Worm (Caenorhabditis elegans) whole organism, young adult: Measurements from ENCODE around the gene slc-36.1.

Source experiments
- B0019.2 ChIP-seq: fragments of 200-800 bp; sonication (Bioruptor generic); conservative IDR thresholded peaks from 2 replicates; pipeline ENCODE4 v1.3.6; 2022; ENCODE audit warnings: missing genetic modification reagents, missing genetic modification characterization, missing compliant biosample characterization
- B0035.1 ChIP-seq: sonication (generic microtip); optimal IDR thresholded peaks from 2 replicates; lab custom pipeline; 2016; ENCODE audit warnings: missing genetic modification characterization, mild to moderate bottlenecking, missing compliant biosample characterization, missing genotype, missing genetic modification reagents
- B0261.1 ChIP-seq: sonication (generic microtip); optimal IDR thresholded peaks from 2 replicates; lab custom pipeline; 2016; ENCODE audit warnings: mild to moderate bottlenecking, missing genetic modification characterization, moderate library complexity, missing compliant biosample characterization
- B0336.3 ChIP-seq: fragments of 200-800 bp; sonication (Bioruptor generic); IDR thresholded peaks from 2 replicates; pipeline ENCODE4 v1.3.6; 2022; ENCODE audit warnings: missing genetic modification characterization, missing compliant biosample characterization
- C06A6.2 ChIP-seq: fragments of 200-800 bp; sonication (Bioruptor generic); conservative IDR thresholded peaks from 2 replicates; pipeline ENCODE4 v1.3.6; 2022; ENCODE audit warnings: missing genetic modification characterization, missing compliant biosample characterization
- D2030.7 ChIP-seq: fragments of 200-800 bp; sonication (Bioruptor generic); IDR thresholded peaks from 2 replicates; pipeline ENCODE4 v1.3.6; 2022; ENCODE audit warnings: missing genetic modification reagents, missing genetic modification characterization, missing compliant biosample characterization
- F23B12.7 ChIP-seq: sonication (generic microtip); optimal IDR thresholded peaks from 2 replicates; lab custom pipeline; 2017; ENCODE audit warnings: missing genetic modification characterization, mild to moderate bottlenecking, missing compliant biosample characterization, antibody characterized with exemption, moderate library complexity; ENCODE audit not compliant: insufficient read depth
- F49E8.2 ChIP-seq: sonication (generic microtip); optimal IDR thresholded peaks from 3 replicates; lab custom pipeline; 2017; ENCODE audit warnings: missing genetic modification characterization, mild to moderate bottlenecking, missing compliant biosample characterization, antibody characterized with exemption, moderate library complexity; ENCODE audit not compliant: insufficient read depth
- F57A8.1 ChIP-seq: fragments of 200-800 bp; sonication (Bioruptor generic); optimal IDR thresholded peaks from 2 replicates; lab custom pipeline; 2018; ENCODE audit warnings: mild to moderate bottlenecking, missing genetic modification characterization, moderate library complexity, missing compliant biosample characterization
- K11D2.4 ChIP-seq: fragments of 200-800 bp; sonication (Bioruptor generic); IDR thresholded peaks from 2 replicates; pipeline ENCODE4 v1.3.6; 2022; ENCODE audit warnings: missing genetic modification reagents, missing genetic modification characterization, missing compliant biosample characterization
- T07F8.4 ChIP-seq: sonication (generic microtip); optimal IDR thresholded peaks from 2 replicates; lab custom pipeline; 2016; ENCODE audit warnings: mild to moderate bottlenecking, missing genetic modification characterization, moderate library complexity, missing compliant biosample characterization
- Y79H2A.3 ChIP-seq: fragments of 200-800 bp; sonication (Bioruptor generic); conservative IDR thresholded peaks from 2 replicates; pipeline ENCODE4 v1.3.6; 2022; ENCODE audit warnings: missing genetic modification reagents, missing genetic modification characterization, missing compliant biosample characterization
- Y95B8A.8 ChIP-seq: fragments of 200-800 bp; sonication (Bioruptor generic); IDR thresholded peaks from 2 replicates; pipeline ENCODE4 v1.3.6; 2022; ENCODE audit warnings: missing genetic modification reagents, missing genetic modification characterization, missing compliant biosample characterization
- aptf-2 ChIP-seq: fragments of 200-800 bp; sonication (Bioruptor generic); conservative IDR thresholded peaks from 2 replicates; pipeline ENCODE4 v1.3.6; 2022; ENCODE audit warnings: missing genetic modification reagents, missing genetic modification characterization, missing compliant biosample characterization
- atf-7 ChIP-seq: sonication (generic microtip); optimal IDR thresholded peaks from 2 replicates; lab custom pipeline; 2017; ENCODE audit warnings: mild to moderate bottlenecking, missing genetic modification characterization, missing compliant biosample characterization
- attf-3 ChIP-seq: fragments of 200-800 bp; sonication (Bioruptor generic); conservative IDR thresholded peaks from 2 replicates; pipeline ENCODE4 v1.3.6; 2022; ENCODE audit warnings: missing genetic modification reagents, missing genetic modification characterization, missing compliant biosample characterization
- bed-1 ChIP-seq: fragments of 200-800 bp; sonication (Bioruptor generic); IDR thresholded peaks from 2 replicates; pipeline ENCODE4 v1.3.6; 2022; ENCODE audit warnings: missing genetic modification reagents, missing genetic modification characterization, missing compliant biosample characterization
- cebp-1 ChIP-seq, 2 experiments: fragments of 200-800 bp in 1 of 2; sonication (Bioruptor generic) in 1 of 2; sonication (generic microtip) in 1 of 2; IDR thresholded peaks in 1 of 2; optimal IDR thresholded peaks in 1 of 2; 2 replicates each; pipeline versions ENCODE4 v1.3.6 to Lab custom; 2017 to 2022; ENCODE audit warnings: missing compliant biosample characterization in 2 of 2, missing genetic modification characterization in 2 of 2, mild to moderate bottlenecking in 1 of 2, missing genetic modification reagents in 1 of 2, moderate library complexity in 1 of 2
- ceh-27 ChIP-seq: fragments of 200-800 bp; sonication (Bioruptor generic); optimal IDR thresholded peaks from 2 replicates; lab custom pipeline; 2018; ENCODE audit warnings: mild to moderate bottlenecking, missing genetic modification characterization, moderate library complexity, missing compliant biosample characterization
- efl-1 ChIP-seq: fragments of 150-350 bp; optimal IDR thresholded peaks from 2 replicates; lab custom pipeline; 2014; ENCODE audit warnings: missing biosample characterization, missing genetic modification reagents, missing genetic modification characterization
- ekl-4 ChIP-seq: fragments of 200-800 bp; sonication (Bioruptor generic); IDR thresholded peaks from 2 replicates; pipeline ENCODE4 v1.3.6; 2022; ENCODE audit warnings: missing genetic modification reagents, missing genetic modification characterization, missing compliant biosample characterization
- fkh-3 ChIP-seq: sonication (generic microtip); optimal IDR thresholded peaks from 2 replicates; lab custom pipeline; 2016; ENCODE audit warnings: mild to moderate bottlenecking, missing genetic modification characterization, missing compliant biosample characterization
- him-1 ChIP-seq: sonication (generic microtip); optimal IDR thresholded peaks from 2 replicates; lab custom pipeline; 2016; ENCODE audit warnings: missing genotype, missing genetic modification reagents, missing genetic modification characterization, missing compliant biosample characterization
- hlh-26 ChIP-seq: fragments of 200-800 bp; sonication (Bioruptor generic); conservative IDR thresholded peaks from 2 replicates; pipeline ENCODE4 v1.3.6; 2022; ENCODE audit warnings: missing genetic modification reagents, missing genetic modification characterization, missing compliant biosample characterization
- hsf-1 ChIP-seq: fragments of 200-800 bp; sonication (Bioruptor generic); IDR thresholded peaks from 2 replicates; pipeline ENCODE4 v1.3.6; 2022; ENCODE audit warnings: missing genetic modification reagents, missing genetic modification characterization, missing compliant biosample characterization
- lin-26 ChIP-seq: fragments of 200-800 bp; sonication (Bioruptor generic); IDR thresholded peaks from 2 replicates; pipeline ENCODE4 v1.3.6; 2022; ENCODE audit warnings: missing genetic modification reagents, missing genetic modification characterization, missing compliant biosample characterization
- lin-35 ChIP-seq, 3 experiments: fragments of 150-350 bp in 2 of 3; sonication (generic microtip) in 1 of 3; optimal IDR thresholded peaks; 2 replicates each; lab custom pipeline; 2014 to 2018; ENCODE audit warnings: missing biosample characterization in 3 of 3, missing genetic modification characterization in 3 of 3, missing genetic modification reagents in 3 of 3
- lin-40 ChIP-seq: sonication (generic microtip); optimal IDR thresholded peaks from 2 replicates; lab custom pipeline; 2016; ENCODE audit warnings: missing genetic modification characterization, mild to moderate bottlenecking, missing compliant biosample characterization, missing genotype, missing genetic modification reagents
- lsl-1 ChIP-seq: fragments of 200-800 bp; sonication (Bioruptor generic); optimal IDR thresholded peaks from 2 replicates; lab custom pipeline; 2018; ENCODE audit warnings: mild to moderate bottlenecking, missing genetic modification characterization, moderate library complexity, missing compliant biosample characterization
- lsy-27 ChIP-seq: sonication (generic microtip); optimal IDR thresholded peaks from 2 replicates; lab custom pipeline; 2017; ENCODE audit warnings: missing genetic modification characterization, mild to moderate bottlenecking, missing compliant biosample characterization, antibody characterized with exemption, missing genotype, borderline replicate concordance; ENCODE audit not compliant: insufficient read depth
- madf-8 ChIP-seq: fragments of 200-800 bp; sonication (Bioruptor generic); conservative IDR thresholded peaks from 2 replicates; pipeline ENCODE4 v1.3.6; 2022; ENCODE audit warnings: missing genetic modification reagents, missing genetic modification characterization, missing compliant biosample characterization
- nfyb-1 ChIP-seq: fragments of 200-800 bp; sonication (Bioruptor generic); IDR thresholded peaks from 2 replicates; pipeline ENCODE4 v1.3.6; 2022; ENCODE audit warnings: missing genetic modification reagents, missing genetic modification characterization, missing compliant biosample characterization
- nhr-120 ChIP-seq: fragments of 200-800 bp; sonication (Bioruptor generic); IDR thresholded peaks from 2 replicates; pipeline ENCODE4 v1.3.6; 2022; ENCODE audit warnings: missing genetic modification characterization, missing compliant biosample characterization
- nhr-27 ChIP-seq: fragments of 200-800 bp; sonication (Bioruptor generic); optimal IDR thresholded peaks from 2 replicates; lab custom pipeline; 2018; ENCODE audit warnings: mild to moderate bottlenecking, missing genetic modification characterization, moderate library complexity, missing compliant biosample characterization
- nhr-80 ChIP-seq: sonication (generic microtip); optimal IDR thresholded peaks from 2 replicates; lab custom pipeline; 2016; ENCODE audit warnings: missing genetic modification characterization, missing compliant biosample characterization
- pbrm-1 ChIP-seq: fragments of 200-800 bp; sonication (Bioruptor generic); IDR thresholded peaks from 2 replicates; pipeline ENCODE4 v1.3.6; 2022; ENCODE audit warnings: missing genetic modification reagents, missing genetic modification characterization, missing compliant biosample characterization
- rcor-1 ChIP-seq: fragments of 200-800 bp; sonication (Bioruptor generic); IDR thresholded peaks from 2 replicates; pipeline ENCODE4 v1.3.6; 2022; ENCODE audit warnings: missing genetic modification reagents, missing genetic modification characterization, missing compliant biosample characterization
- rec-8 ChIP-seq, 2 experiments: sonication (generic microtip); optimal IDR thresholded peaks; 2 replicates each; lab custom pipeline; 2016; ENCODE audit warnings: mild to moderate bottlenecking in 2 of 2, missing genetic modification characterization in 2 of 2, missing genetic modification reagents in 2 of 2, missing genotype in 2 of 2, missing biosample characterization in 1 of 2, missing compliant biosample characterization in 1 of 2, moderate library complexity in 1 of 2
- sdz-38 ChIP-seq: sonication (generic microtip); optimal IDR thresholded peaks from 2 replicates; lab custom pipeline; 2016; ENCODE audit warnings: missing genotype, missing genetic modification characterization, missing compliant biosample characterization
- snpc-1.1 ChIP-seq: sonication (generic microtip); optimal IDR thresholded peaks from 2 replicates; lab custom pipeline; 2017; ENCODE audit warnings: missing genetic modification characterization, mild to moderate bottlenecking, missing compliant biosample characterization, antibody characterized with exemption, moderate library complexity, missing genotype, missing genetic modification reagents; ENCODE audit not compliant: insufficient read depth
- somi-1 ChIP-seq: fragments of 200-800 bp; sonication (Bioruptor generic); optimal IDR thresholded peaks from 2 replicates; lab custom pipeline; 2018; ENCODE audit warnings: mild to moderate bottlenecking, missing genetic modification characterization, missing compliant biosample characterization
- tbx-9 ChIP-seq: sonication (generic microtip); optimal IDR thresholded peaks from 2 replicates; lab custom pipeline; 2016; ENCODE audit warnings: borderline replicate concordance, missing genetic modification characterization, inconsistent platforms, missing compliant biosample characterization
- tlf-1 ChIP-seq: fragments of 200-800 bp; sonication (Bioruptor generic); optimal IDR thresholded peaks from 2 replicates; lab custom pipeline; 2018; ENCODE audit warnings: mild to moderate bottlenecking, missing genetic modification characterization, missing compliant biosample characterization
- unc-62 ChIP-seq: fragments of 150-350 bp; optimal IDR thresholded peaks from 2 replicates; lab custom pipeline; 2014; ENCODE audit warnings: missing biosample characterization, missing genetic modification reagents, missing genetic modification characterization
- ztf-28 ChIP-seq: fragments of 200-800 bp; sonication (Bioruptor generic); IDR thresholded peaks from 2 replicates; pipeline ENCODE4 v1.3.6; 2022; ENCODE audit warnings: missing genetic modification reagents, missing genetic modification characterization, missing compliant biosample characterization
- ztf-3 ChIP-seq: fragments of 200-800 bp; sonication (Bioruptor generic); optimal IDR thresholded peaks from 2 replicates; lab custom pipeline; 2018; ENCODE audit warnings: mild to moderate bottlenecking, missing genetic modification characterization, missing compliant biosample characterization
- ztf-6 ChIP-seq: fragments of 200-800 bp; sonication (Bioruptor generic); IDR thresholded peaks from 2 replicates; pipeline ENCODE4 v1.3.6; 2022; ENCODE audit warnings: missing genetic modification reagents, missing genetic modification characterization, missing compliant biosample characterization

Gene slc-36.1

ce11 chrIII:13275784-13276183 is 31.5 kb upstream of the slc-36.1 start (continued):
- TF ChIP-seq B0019.2 (GFP tag; lab: Robert Waterston, UW) (no peak), B0336.3 (no peak; the same call in 1 of the 2 replicates), rcor-1 (GFP tag; lab: Robert Waterston, UW) (no peak), snpc-1.1 (tag; lab: Kevin White, UChicago) (no peak), K11D2.4 (0 out of 2 replicates have a peak, but pooled peaks have one; percentile 45), nhr-80 (peak; percentile 37), nhr-27 (no peak), D2030.7 (GFP tag; lab: Robert Waterston, UW) (no peak), aptf-2 (no peak), F57A8.1 (no peak), him-1 (no peak), lin-35 (GFP tag; optimal IDR thresholded peaks at IDR 0.05; lab: Kevin White, UChicago) (peak in 1 of 3 experiments; percentile 58), sdz-38 (tag; lab: Kevin White, UChicago) (no peak), madf-8 (GFP tag; lab: Robert Waterston, UW) (no peak), cebp-1 (GFP tag; IDR thresholded peaks at IDR 0.05; lab: Robert Waterston, UW) (no peak), cebp-1 (tag; optimal IDR thresholded peaks at IDR 0.05; lab: Kevin White, UChicago) (peak; percentile 70), bed-1 (GFP tag; lab: Robert Waterston, UW) (no peak), attf-3 (no peak), F49E8.2 (tag; lab: Kevin White, UChicago) (no peak), hlh-26 (GFP tag; lab: Robert Waterston, UW) (no peak), B0261.1 (no peak), lin-26 (GFP tag; lab: Robert Waterston, UW) (0 out of 2 replicates have a peak, but pooled peaks have one; percentile 29), ztf-3 (GFP tag; lab: Kevin White, UChicago) (no peak), ztf-28 (no peak), ekl-4 (GFP tag; lab: Robert Waterston, UW) (0 out of 2 replicates have a peak, but pooled peaks have one; percentile 49), B0035.1 (tag; lab: Kevin White, UChicago) (no peak), fkh-3 (tag; lab: Kevin White, UChicago) (no peak), C06A6.2 (GFP tag; lab: Robert Waterston, UW) (no peak), unc-62 (GFP tag; lab: Kevin White, UChicago) (no peak), hsf-1 (GFP tag; lab: Robert Waterston, UW) (no peak), tbx-9 (tag; lab: Kevin White, UChicago) (no peak), nhr-120 (GFP tag; lab: Robert Waterston, UW) (no peak), ceh-27 (GFP tag; lab: Kevin White, UChicago) (peak; percentile 61), Y79H2A.3 (no peak), tlf-1 (GFP tag; lab: Kevin White, UChicago) (no peak), lsy-27 (tag; lab: Kevin White, UChicago) (no peak), Y95B8A.8 (GFP tag; lab: Robert Waterston, UW) (no peak), somi-1 (GFP tag; lab: Kevin White, UChicago) (no peak), rec-8 (tag; optimal IDR thresholded peaks at IDR 0.05; lab: Kevin White, UChicago) (no peak), F23B12.7 (tag; lab: Kevin White, UChicago) (no peak), nfyb-1 (GFP tag; lab: Robert Waterston, UW) (peak; percentile 21; the same call in 1 of the 2 replicates), pbrm-1 (GFP tag; lab: Robert Waterston, UW) (peak; percentile 29; the same call in 1 of the 2 replicates), T07F8.4 (no peak), ztf-6 (no peak), efl-1 (GFP tag; lab: Kevin White, UChicago) (no peak), atf-7 (peak; percentile 27), lin-40 (tag; lab: Kevin White, UChicago) (peak; percentile 62), lsl-1 (GFP tag; lab: Kevin White, UChicago) (no peak)
